Fruit fly (Drosophila melanogaster) whole organism, embryonic: ENCODE results near the gene CG10337.

Experiments used
- Atf-2 ChIP-seq: fragments of 200-800 bp; sonication (Bioruptor generic); optimal IDR thresholded peaks from 2 replicates; lab custom pipeline; 2016; ENCODE audit warnings: missing biosample characterization, missing genetic modification characterization
- B-H2 ChIP-seq: fragments of 200-800 bp; sonication (Bioruptor generic); optimal IDR thresholded peaks from 2 replicates; lab custom pipeline; 2018; ENCODE audit warnings: missing biosample characterization, mild to moderate bottlenecking, missing genetic modification characterization
- BEAF-32 ChIP-seq: fragments of 200-800 bp; sonication (Bioruptor generic); optimal IDR thresholded peaks from 3 replicates; lab custom pipeline; 2017; ENCODE audit warnings: missing biosample characterization, missing genetic modification characterization, mild to moderate bottlenecking, moderate library complexity, missing genetic modification reagents
- CG10366 ChIP-seq: fragments of 200-800 bp; sonication (Bioruptor generic); IDR thresholded peaks from 2 replicates; pipeline ENCODE4 v1.3.6; 2022; ENCODE audit warnings: missing biosample characterization, missing genetic modification characterization
- CG10431 ChIP-seq: fragments of 200-800 bp; sonication (Bioruptor generic); optimal IDR thresholded peaks from 3 replicates; lab custom pipeline; 2018; ENCODE audit warnings: missing biosample characterization, mild to moderate bottlenecking, missing genetic modification characterization
- CG11398 ChIP-seq: fragments of 200-800 bp; sonication (Bioruptor generic); optimal IDR thresholded peaks from 2 replicates; lab custom pipeline; 2016; ENCODE audit warnings: missing biosample characterization, missing genetic modification characterization
- CG11560 ChIP-seq: fragments of 200-800 bp; sonication (Bioruptor generic); IDR thresholded peaks from 3 replicates; pipeline ENCODE4 v1.3.6; 2022; ENCODE audit warnings: missing biosample characterization, missing genetic modification characterization
- CG14965 ChIP-seq: fragments of 200-800 bp; sonication (Bioruptor generic); optimal IDR thresholded peaks from 2 replicates; lab custom pipeline; 2016; ENCODE audit warnings: missing biosample characterization, missing genetic modification characterization, borderline replicate concordance
- CG15011 ChIP-seq: fragments of 200-800 bp; sonication (Bioruptor generic); optimal IDR thresholded peaks from 3 replicates; lab custom pipeline; 2018; ENCODE audit warnings: missing biosample characterization, mild to moderate bottlenecking, missing genetic modification characterization
- CG15073 ChIP-seq: fragments of 200-800 bp; sonication (Bioruptor generic); optimal IDR thresholded peaks from 2 replicates; lab custom pipeline; 2016; ENCODE audit warnings: missing biosample characterization, missing genetic modification characterization
- CG15514 ChIP-seq: fragments of 200-800 bp; sonication (Bioruptor generic); optimal IDR thresholded peaks from 3 replicates; lab custom pipeline; 2017; ENCODE audit warnings: missing biosample characterization, missing genetic modification characterization, mild to moderate bottlenecking, moderate library complexity, missing genetic modification reagents
- CG1603 ChIP-seq: fragments of 200-800 bp; sonication (Bioruptor generic); optimal IDR thresholded peaks from 2 replicates; lab custom pipeline; 2019; ENCODE audit warnings: missing biosample characterization, mild to moderate bottlenecking, missing genetic modification characterization, moderate library complexity
- CG1792 ChIP-seq: fragments of 200-800 bp; sonication (Bioruptor generic); optimal IDR thresholded peaks from 2 replicates; lab custom pipeline; 2016; ENCODE audit warnings: missing biosample characterization, missing genetic modification characterization
- CG2712 ChIP-seq: fragments of 200-800 bp; optimal IDR thresholded peaks from 3 replicates; lab custom pipeline; 2019; ENCODE audit warnings: missing biosample characterization, mild to moderate bottlenecking, missing genetic modification characterization, moderate library complexity
- CG3838 ChIP-seq: fragments of 200-800 bp; sonication (Bioruptor generic); optimal IDR thresholded peaks from 3 replicates; lab custom pipeline; 2016; ENCODE audit warnings: missing biosample characterization, missing genetic modification characterization
- CG3995 ChIP-seq: fragments of 200-800 bp; sonication (Bioruptor generic); optimal IDR thresholded peaks from 3 replicates; lab custom pipeline; 2016; ENCODE audit warnings: missing biosample characterization, missing genetic modification characterization
- CG5180 ChIP-seq: fragments of 200-800 bp; sonication (Bioruptor generic); optimal IDR thresholded peaks from 3 replicates; lab custom pipeline; 2017; ENCODE audit warnings: missing biosample characterization, missing genetic modification characterization, mild to moderate bottlenecking, moderate library complexity, missing genetic modification reagents
- CG6683 ChIP-seq: fragments of 200-800 bp; sonication (Bioruptor generic); optimal IDR thresholded peaks from 2 replicates; lab custom pipeline; 2017; ENCODE audit warnings: missing biosample characterization, mild to moderate bottlenecking, missing genetic modification characterization, missing genetic modification reagents
- CG6765 ChIP-seq: fragments of 200-800 bp; sonication (Bioruptor generic); optimal IDR thresholded peaks from 3 replicates; lab custom pipeline; 2017; ENCODE audit warnings: missing biosample characterization, mild to moderate bottlenecking, missing genetic modification characterization
- CG6791 ChIP-seq: fragments of 200-800 bp; sonication (Bioruptor generic); IDR thresholded peaks from 3 replicates; pipeline ENCODE4 v1.3.6; 2022; ENCODE audit warnings: missing biosample characterization, missing genetic modification characterization; ENCODE audit not compliant: partially characterized antibody
- CG7357 ChIP-seq: fragments of 200-800 bp; sonication (Bioruptor generic); IDR thresholded peaks from 3 replicates; pipeline ENCODE4 v1.3.6; 2022; ENCODE audit warnings: missing biosample characterization, missing genetic modification characterization
- CG8089 ChIP-seq: fragments of 200-800 bp; sonication (Bioruptor generic); optimal IDR thresholded peaks from 3 replicates; lab custom pipeline; 2016; ENCODE audit warnings: missing biosample characterization, missing genetic modification characterization
- CG8290 ChIP-seq, 3 experiments: fragments of 200-800 bp; sonication (Bioruptor generic); optimal IDR thresholded peaks; 2 replicates each; lab custom pipeline; 2016 to 2019; ENCODE audit warnings: missing biosample characterization in 3 of 3, missing genetic modification characterization in 3 of 3, mild to moderate bottlenecking in 2 of 3, moderate library complexity in 1 of 3
- CG8388 ChIP-seq: fragments of 200-800 bp; sonication (Bioruptor generic); optimal IDR thresholded peaks from 2 replicates; lab custom pipeline; 2019; ENCODE audit warnings: missing biosample characterization, mild to moderate bottlenecking, missing genetic modification characterization, moderate library complexity
- CG9437 ChIP-seq: fragments of 200-800 bp; sonication (Bioruptor generic); optimal IDR thresholded peaks from 2 replicates; lab custom pipeline; 2018; ENCODE audit warnings: missing biosample characterization, mild to moderate bottlenecking, missing genetic modification characterization
- CG9932 ChIP-seq: fragments of 200-800 bp; sonication (Bioruptor generic); IDR thresholded peaks from 2 replicates; pipeline ENCODE4 v1.3.6; 2022; ENCODE audit warnings: missing biosample characterization, missing genetic modification characterization
- Elba2 ChIP-seq: fragments of 200-800 bp; sonication (Bioruptor generic); optimal IDR thresholded peaks from 3 replicates; lab custom pipeline; 2016; ENCODE audit warnings: missing biosample characterization, missing genetic modification characterization
- Gug ChIP-seq: fragments of 200-800 bp; sonication (Bioruptor generic); IDR thresholded peaks from 4 replicates; pipeline ENCODE4 v1.3.6; 2022; ENCODE audit warnings: missing biosample characterization, missing genetic modification characterization
- Hsf ChIP-seq: fragments of 200-800 bp; sonication (Bioruptor generic); optimal IDR thresholded peaks from 3 replicates; lab custom pipeline; 2016; ENCODE audit warnings: missing biosample characterization, missing genetic modification characterization
- MESR4 ChIP-seq: fragments of 200-800 bp; sonication (Bioruptor generic); optimal IDR thresholded peaks from 2 replicates; lab custom pipeline; 2018; ENCODE audit warnings: missing biosample characterization, mild to moderate bottlenecking, missing genetic modification characterization, moderate library complexity
- Med ChIP-seq: fragments of 200-800 bp; sonication (Bioruptor generic); peaks from one replicate; lab custom pipeline; 2016; ENCODE audit warnings: missing biosample characterization, missing genetic modification characterization, mild to moderate bottlenecking, inconsistent platforms, moderate library complexity
- Nf-YA ChIP-seq: fragments of 200-800 bp; sonication (Bioruptor generic); IDR thresholded peaks from 2 replicates; pipeline ENCODE4 v1.3.6; 2022; ENCODE audit warnings: missing biosample characterization, missing genetic modification characterization
- Nf-YC ChIP-seq: fragments of 200-800 bp; optimal IDR thresholded peaks from 3 replicates; lab custom pipeline; 2019; ENCODE audit warnings: missing biosample characterization, mild to moderate bottlenecking, missing genetic modification characterization, moderate library complexity
- Vsx1 ChIP-seq: fragments of 200-800 bp; sonication (Bioruptor generic); optimal IDR thresholded peaks from 2 replicates; lab custom pipeline; 2017; ENCODE audit warnings: missing biosample characterization, mild to moderate bottlenecking, missing genetic modification characterization, missing genetic modification reagents
- bigmax ChIP-seq: fragments of 200-800 bp; sonication (Bioruptor generic); optimal IDR thresholded peaks from 2 replicates; lab custom pipeline; 2018; ENCODE audit warnings: missing biosample characterization, mild to moderate bottlenecking, missing genetic modification characterization
- crol ChIP-seq: fragments of 200-800 bp; sonication (Bioruptor generic); IDR thresholded peaks from 2 replicates; pipeline ENCODE4 v1.3.6; 2022; ENCODE audit warnings: missing biosample characterization, missing genetic modification characterization
- ewg ChIP-seq: fragments of 200-800 bp; sonication (Bioruptor generic); optimal IDR thresholded peaks from 3 replicates; lab custom pipeline; 2017; ENCODE audit warnings: mild to moderate bottlenecking, missing biosample characterization, missing genetic modification reagents, missing genetic modification characterization
- gfzf ChIP-seq: fragments of 200-800 bp; sonication (Bioruptor generic); optimal IDR thresholded peaks from 2 replicates; lab custom pipeline; 2016; ENCODE audit warnings: missing biosample characterization, mild to moderate bottlenecking, missing genetic modification characterization, moderate library complexity
- jigr1 ChIP-seq: fragments of 200-800 bp; sonication (Bioruptor generic); IDR thresholded peaks from 3 replicates; pipeline ENCODE4 v1.3.6; 2022; ENCODE audit warnings: missing biosample characterization, missing genetic modification characterization
- jing ChIP-seq: fragments of 200-800 bp; sonication (Bioruptor generic); optimal IDR thresholded peaks from 2 replicates; lab custom pipeline; 2018; ENCODE audit warnings: missing biosample characterization, mild to moderate bottlenecking, missing genetic modification characterization
- onecut ChIP-seq: fragments of 200-800 bp; sonication (Bioruptor generic); IDR thresholded peaks from 2 replicates; pipeline ENCODE4 v1.3.6; 2022; ENCODE audit warnings: missing biosample characterization, missing genetic modification characterization
- pzg ChIP-seq: fragments of 200-800 bp; sonication (Bioruptor generic); optimal IDR thresholded peaks from 3 replicates; lab custom pipeline; 2018; ENCODE audit warnings: missing biosample characterization, mild to moderate bottlenecking, missing genetic modification characterization, moderate library complexity
- sens ChIP-seq: fragments of 200-800 bp; sonication (Bioruptor generic); peaks from one replicate; lab custom pipeline; 2016; ENCODE audit warnings: missing biosample characterization, missing genetic modification characterization
- seq ChIP-seq: fragments of 200-800 bp; sonication (Bioruptor generic); IDR thresholded peaks from 2 replicates; pipeline ENCODE4 v1.3.6; 2022; ENCODE audit warnings: missing biosample characterization, missing genetic modification characterization
- sim ChIP-seq: fragments of 200-800 bp; sonication (Bioruptor generic); IDR thresholded peaks from 2 replicates; pipeline ENCODE4 v1.3.6; 2022; ENCODE audit warnings: missing biosample characterization, missing genetic modification characterization
- tap ChIP-seq: fragments of 200-800 bp; optimal IDR thresholded peaks from 3 replicates; lab custom pipeline; 2019; ENCODE audit warnings: missing biosample characterization, mild to moderate bottlenecking, missing genetic modification characterization, moderate library complexity
- tup ChIP-seq: fragments of 200-800 bp; sonication (Bioruptor generic); optimal IDR thresholded peaks from 2 replicates; lab custom pipeline; 2016; ENCODE audit warnings: missing biosample characterization, mild to moderate bottlenecking, missing genetic modification characterization, moderate library complexity
- usp ChIP-seq: fragments of >200 bp; optimal IDR thresholded peaks from 2 replicates; lab custom pipeline; 2017; ENCODE audit warnings: missing biosample characterization, missing genetic modification characterization
- vvl ChIP-seq: fragments of 200-800 bp; sonication (Bioruptor generic); IDR thresholded peaks from 2 replicates; pipeline ENCODE4 v1.3.6; 2022; ENCODE audit warnings: missing biosample characterization, missing genetic modification characterization
- zen ChIP-seq: fragments of 200-800 bp; sonication (Bioruptor generic); optimal IDR thresholded peaks from 3 replicates; lab custom pipeline; 2018; ENCODE audit warnings: missing biosample characterization, mild to moderate bottlenecking, missing genetic modification characterization, moderate library complexity
- zfh2 ChIP-seq: fragments of 200-800 bp; sonication (Bioruptor generic); optimal IDR thresholded peaks from 2 replicates; lab custom pipeline; 2016; ENCODE audit warnings: missing biosample characterization, missing genetic modification characterization

The CG10337 gene

dm6 chr2L:19530092-19530491, 16.7 kb downstream of the CG10337 start, which contains the start of gene CG10165 (continued):
- TF ChIP-seq CG6683 (GFP tag; lab: Kevin White, UChicago) (no peak), CG2712 (tag; lab: Kevin White, UChicago) (no peak), CG14965 (GFP tag; lab: Kevin White, UChicago) (no peak), sens (GFP tag; lab: Kevin White, UChicago) (peak; percentile 70), vvl (GFP tag; lab: Robert Waterston, UW) (peak; percentile 47; the same call in 1 of the 2 replicates), CG9932 (no peak), CG11398 (GFP tag; lab: Kevin White, UChicago) (no peak), MESR4 (peak; percentile 28), CG15011 (GFP tag; lab: Kevin White, UChicago) (no peak), CG1603 (peak; percentile 16), usp (no peak), jing (GFP tag; lab: Kevin White, UChicago) (no peak), CG1792 (GFP tag; lab: Kevin White, UChicago) (no peak), Nf-YA (GFP tag; lab: Robert Waterston, UW) (0 out of 2 replicates have a peak, but pooled peaks have one; percentile 22), onecut (GFP tag; lab: Robert Waterston, UW) (no peak), CG7357 (GFP tag; lab: Robert Waterston, UW) (no peak), CG5180 (GFP tag; lab: Kevin White, UChicago) (no peak), CG6791 (GFP tag; lab: Robert Waterston, UW) (no peak), B-H2 (GFP tag; lab: Kevin White, UChicago) (peak; percentile 23), CG6765 (GFP tag; lab: Kevin White, UChicago) (no peak), CG3838 (GFP tag; lab: Kevin White, UChicago) (no peak), CG10366 (no peak), Atf-2 (GFP tag; lab: Kevin White, UChicago) (no peak), CG15514 (peak; percentile 22), Hsf (GFP tag; lab: Kevin White, UChicago) (no peak), sim (no peak), crol (GFP tag; lab: Robert Waterston, UW) (no peak), CG8388 (no peak), ewg (GFP tag; lab: Kevin White, UChicago) (peak; percentile 33), tup (GFP tag; lab: Kevin White, UChicago) (no peak), Vsx1 (GFP tag; lab: Kevin White, UChicago) (no peak), BEAF-32 (peak; percentile 12), CG11560 (no peak), CG8290 (GFP tag; optimal IDR thresholded peaks at IDR 0.05; lab: Kevin White, UChicago) (no peak), CG8290 (tag; optimal IDR thresholded peaks at IDR 0.05; lab: Kevin White, UChicago) (no peak), CG3995 (no peak), jigr1 (GFP tag; lab: Robert Waterston, UW) (no peak), CG9437 (GFP tag; lab: Kevin White, UChicago) (peak; percentile 56), CG8089 (no peak), zfh2 (GFP tag; lab: Kevin White, UChicago) (no peak), seq (GFP tag; lab: Robert Waterston, UW) (no peak), Gug (GFP tag; lab: Robert Waterston, UW) (no peak), Nf-YC (no peak), CG10431 (GFP tag; lab: Kevin White, UChicago) (no peak), zen (tag; lab: Kevin White, UChicago) (peak; percentile 56), CG15073 (GFP tag; lab: Kevin White, UChicago) (no peak), bigmax (GFP tag; lab: Kevin White, UChicago) (no peak), tap (tag; lab: Kevin White, UChicago) (no peak), Med (GFP tag; lab: Kevin White, UChicago) (peak; percentile 60), gfzf (GFP tag; lab: Kevin White, UChicago) (peak; percentile 7), pzg (GFP tag; lab: Kevin White, UChicago) (peak; percentile 43), Elba2 (no peak)
